Fruit fly (Drosophila melanogaster): ENCODE data around the gene Pus7.

Gene Pus7

DNA sequence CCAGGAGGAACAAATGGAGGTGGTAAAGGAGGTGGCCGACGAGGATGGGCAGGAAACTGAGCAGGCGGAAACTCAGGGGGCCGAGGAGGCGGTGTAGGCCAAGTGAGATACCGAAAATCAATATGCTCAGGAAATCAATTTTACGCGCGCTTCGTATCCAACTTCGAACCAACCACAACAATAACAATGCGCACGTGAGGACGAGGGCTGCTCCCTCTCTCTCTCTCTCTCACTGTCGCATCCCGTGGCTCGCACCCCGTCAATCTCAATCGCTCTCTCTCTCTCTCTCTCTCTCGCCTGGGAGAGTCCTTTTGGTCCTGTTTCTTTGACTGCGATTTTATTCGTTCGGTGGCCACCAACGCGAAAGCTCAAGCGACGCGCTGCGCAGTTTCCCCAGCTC, 2.6 kb downstream of the Pus7 start, which contains the start of gene CG6765:
TSS of gene CG6765 (plus strand) at position 340 of the 400 bp plus-strand sequence.
- TF ChIP-seq CG34406 (GFP tag; optimal IDR thresholded peaks at IDR 0.05) (no peak), Eip75B (GFP tag; optimal IDR thresholded peaks at IDR 0.05) (no peak), Blimp-1 (GFP tag; optimal IDR thresholded peaks at IDR 0.05) (no peak), CG9139 (GFP tag; optimal IDR thresholded peaks at IDR 0.05) (no peak), CG7368 (GFP tag; optimal IDR thresholded peaks at IDR 0.05) (no peak), Sox102F (GFP tag; optimal IDR thresholded peaks at IDR 0.05) (no peak), Met (GFP tag; optimal IDR thresholded peaks at IDR 0.05) (no peak), acj6 (GFP tag; optimal IDR thresholded peaks at IDR 0.05) (no peak), Eip93F (GFP tag; optimal IDR thresholded peaks at IDR 0.05) (no peak), salr (GFP tag; optimal IDR thresholded peaks at IDR 0.05) (no peak), CG4318 (GFP tag; optimal IDR thresholded peaks at IDR 0.05) (no peak), net (GFP tag; optimal IDR thresholded peaks at IDR 0.05) (no peak), dac (GFP tag; optimal IDR thresholded peaks at IDR 0.05) (no peak), Ets21C (GFP tag; optimal IDR thresholded peaks at IDR 0.05) (no peak), fkh (GFP tag; optimal IDR thresholded peaks at IDR 0.05) (no peak), OdsH (GFP tag; optimal IDR thresholded peaks at IDR 0.05) (no peak), vri (GFP tag; optimal IDR thresholded peaks at IDR 0.05) (no peak)

DNA sequence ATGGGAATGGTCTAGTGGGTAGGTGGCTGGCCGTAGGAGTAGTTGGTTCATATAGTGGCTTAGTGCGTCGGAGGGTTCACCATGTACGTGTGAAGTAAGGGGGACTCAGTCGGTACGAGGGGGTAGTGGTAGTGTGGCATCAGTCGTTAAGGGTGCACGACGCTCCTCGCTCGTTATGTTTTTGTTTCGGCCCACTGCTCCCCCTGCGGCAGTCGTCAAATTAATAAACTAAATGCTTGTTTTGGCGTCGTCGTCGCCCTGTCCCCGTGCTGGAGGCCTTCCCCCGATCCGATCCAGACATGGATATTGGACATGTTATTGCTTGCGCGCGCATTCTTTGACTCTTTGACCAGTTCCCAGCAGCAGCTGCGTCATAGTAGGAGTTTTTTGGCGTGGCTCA, 3.5 kb downstream of the Pus7 start:
- TF ChIP-seq CG1621 (tag; optimal IDR thresholded peaks at IDR 0.05): no peak
- TF ChIP-seq fd59A (GFP tag; optimal IDR thresholded peaks at IDR 0.05): no peak
- TF ChIP-seq ss (GFP tag; optimal IDR thresholded peaks at IDR 0.05): no peak
- TF ChIP-seq pdm3 (GFP tag; optimal IDR thresholded peaks at IDR 0.05): no peak
- no peak for TF ChIP-seq Lpt (GFP tag; optimal IDR thresholded peaks at IDR 0.05)
- no peak for TF ChIP-seq achi (GFP tag; optimal IDR thresholded peaks at IDR 0.05)
- no peak for TF ChIP-seq spab (GFP tag; optimal IDR thresholded peaks at IDR 0.05)

DNA sequence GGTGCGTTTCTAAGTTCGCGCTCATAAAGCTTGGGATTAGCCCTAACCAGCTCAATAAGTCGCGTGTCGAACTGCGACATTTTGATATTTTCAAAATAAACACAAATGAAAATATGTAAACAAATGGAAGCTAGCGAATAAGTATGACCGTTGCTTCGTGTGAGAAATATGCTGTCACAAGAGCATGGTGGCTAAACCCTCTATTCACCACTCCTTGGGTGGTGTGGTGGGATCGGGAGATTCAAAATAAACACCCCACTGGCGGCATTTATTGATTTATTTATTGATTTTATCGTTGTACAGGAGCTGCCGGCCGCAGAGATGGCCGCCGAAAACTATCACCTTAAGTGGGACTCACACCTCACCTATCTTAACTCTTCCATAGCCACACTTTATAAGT, 5.0 kb downstream of the Pus7 start, which contains the start of gene CG6683:
TSS of gene CG6683 (minus strand) at position 154 of the 400 bp plus-strand sequence.
- no peak for TF ChIP-seq fd85E (GFP tag; optimal IDR thresholded peaks at IDR 0.05)
- peak; percentile 90 for TF ChIP-seq fkh (GFP tag; optimal IDR thresholded peaks at IDR 0.05)

DNA sequence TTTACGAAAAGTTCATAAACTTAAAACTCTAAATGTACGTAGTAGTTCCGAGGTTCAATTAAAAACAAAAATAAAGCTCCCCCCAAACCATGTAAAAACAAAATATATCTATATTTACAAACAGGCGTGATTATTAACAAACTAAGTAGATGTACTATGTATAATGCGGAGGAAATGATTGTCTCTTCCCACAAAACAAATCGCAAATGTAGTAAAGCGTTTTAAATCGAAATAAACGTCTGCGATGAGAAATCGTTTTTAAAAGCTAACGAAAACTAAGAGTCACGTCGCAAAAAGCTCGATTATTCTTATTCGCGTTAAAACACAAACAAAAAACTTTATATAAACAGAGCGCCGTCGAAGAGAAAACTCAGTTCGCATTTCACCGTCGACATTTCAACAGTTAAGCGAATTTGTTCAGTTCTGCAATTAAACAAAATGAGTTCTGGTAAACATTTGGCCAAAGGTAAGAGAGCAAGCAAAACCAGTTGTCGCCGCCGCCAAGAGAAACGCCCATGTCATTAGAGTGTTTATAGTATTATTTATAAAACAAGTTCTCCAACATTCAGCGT, 8.8 kb downstream of the Pus7 start, which contains the start of gene GstO3:
TSS of gene GstO3 (plus strand) at position 370 of the 572 bp plus-strand sequence.
- no peak for TF ChIP-seq CG10669 (GFP tag; optimal IDR thresholded peaks at IDR 0.05)
- peak; percentile 62; the same call in 2 of the 3 replicates for TF ChIP-seq CG6163 (GFP tag; IDR thresholded peaks at IDR 0.05)
- peak; percentile 51 to 54 for TF ChIP-seq ss (GFP tag; optimal IDR thresholded peaks at IDR 0.05)
- TF ChIP-seq CG6854 (GFP tag; optimal IDR thresholded peaks at IDR 0.05): peak; percentile 59
- TF ChIP-seq CG11902 (GFP tag; optimal IDR thresholded peaks at IDR 0.05): no peak
- TF ChIP-seq CG15336 (GFP tag; IDR thresholded peaks at IDR 0.05): peak; percentile 76
- TF ChIP-seq Ets96B (tag; optimal IDR thresholded peaks at IDR 0.05): peak; percentile 3
- TF ChIP-seq Eip78C (GFP tag): peak; percentile 69
- TF ChIP-seq fd85E (GFP tag; optimal IDR thresholded peaks at IDR 0.05): peak; percentile 28
- peak; percentile 39; the same call in 1 of the 3 replicates for TF ChIP-seq eg (GFP tag; IDR thresholded peaks at IDR 0.05)
- no peak for TF ChIP-seq CG3032 (tag; optimal IDR thresholded peaks at IDR 0.05)
- TF ChIP-seq Sox14 (GFP tag; optimal IDR thresholded peaks at IDR 0.05): no peak
- peak; percentile 7 for TF ChIP-seq Eip93F (GFP tag; optimal IDR thresholded peaks at IDR 0.05)
- peak; percentile 46 for TF ChIP-seq CG16779 (tag; optimal IDR thresholded peaks at IDR 0.05)
- TF ChIP-seq CG8119 (GFP tag; IDR thresholded peaks at IDR 0.05): peak; percentile 73
- peak; percentile 56 for TF ChIP-seq dsx (GFP tag; optimal IDR thresholded peaks at IDR 0.05; ENCODE audit: poor library complexity, severe bottlenecking)
- peak; percentile 6 for TF ChIP-seq CG34406 (GFP tag; optimal IDR thresholded peaks at IDR 0.05)

All from whole organism, prepupa.